Fruit fly (Drosophila melanogaster) whole organism, wandering third instar larva: ENCODE data around the gene CG11842.

Source experiments
- Abd-B ChIP-seq: fragments of >200 bp; optimal IDR thresholded peaks from 2 replicates; lab custom pipeline; 2017; ENCODE audit warnings: missing biosample characterization, missing genetic modification characterization
- CG9705 ChIP-seq: fragments of 200-800 bp; sonication (Bioruptor generic); optimal IDR thresholded peaks from 2 replicates; lab custom pipeline; 2018; ENCODE audit warnings: missing biosample characterization, mild to moderate bottlenecking, missing genetic modification characterization
- Hnf4 ChIP-seq: fragments of 200-800 bp; sonication (Bioruptor generic); optimal IDR thresholded peaks from 2 replicates; lab custom pipeline; 2016; ENCODE audit warnings: missing biosample characterization, mild to moderate bottlenecking, missing genetic modification characterization
- Hr78 ChIP-seq: fragments of >200 bp; optimal IDR thresholded peaks from 2 replicates; lab custom pipeline; 2017; ENCODE audit warnings: missing biosample characterization, missing genetic modification characterization
- N ChIP-seq: fragments of >200 bp; optimal IDR thresholded peaks from 2 replicates; lab custom pipeline; 2018; ENCODE audit warnings: missing biosample characterization, missing external identifiers, missing genetic modification characterization
- br ChIP-seq: fragments of 200-800 bp; sonication (Bioruptor generic); optimal IDR thresholded peaks from 2 replicates; lab custom pipeline; 2016; ENCODE audit warnings: missing biosample characterization, missing genetic modification characterization
- dmrt93B ChIP-seq: fragments of 200-800 bp; sonication (Bioruptor generic); optimal IDR thresholded peaks from 2 replicates; lab custom pipeline; 2018; ENCODE audit warnings: missing biosample characterization, mild to moderate bottlenecking, missing genetic modification characterization
- dsf ChIP-seq: sonication (Bioruptor generic); optimal IDR thresholded peaks from 2 replicates; lab custom pipeline; 2016; ENCODE audit warnings: missing biosample characterization, missing genetic modification characterization, borderline replicate concordance
- h ChIP-seq: fragments of 200-800 bp; sonication (Bioruptor generic); optimal IDR thresholded peaks from 3 replicates; lab custom pipeline; 2016; ENCODE audit warnings: missing biosample characterization, mild to moderate bottlenecking, missing genetic modification characterization
- psq ChIP-seq: fragments of 200-800 bp; sonication (Bioruptor generic); optimal IDR thresholded peaks from 3 replicates; lab custom pipeline; 2017; ENCODE audit warnings: missing biosample characterization, mild to moderate bottlenecking, missing genetic modification characterization, moderate library complexity
- rgr ChIP-seq: fragments of 200-800 bp; sonication (Bioruptor generic); optimal IDR thresholded peaks from 3 replicates; lab custom pipeline; 2016; ENCODE audit warnings: missing biosample characterization, mild to moderate bottlenecking, missing genetic modification characterization
- sv ChIP-seq: fragments of 200-800 bp; sonication (Bioruptor generic); optimal IDR thresholded peaks from 3 replicates; lab custom pipeline; 2016; ENCODE audit warnings: missing biosample characterization, missing genetic modification characterization
- usp ChIP-seq: fragments of >200 bp; optimal IDR thresholded peaks from 2 replicates; lab custom pipeline; 2017; ENCODE audit warnings: missing biosample characterization, missing genetic modification characterization

DNA sequence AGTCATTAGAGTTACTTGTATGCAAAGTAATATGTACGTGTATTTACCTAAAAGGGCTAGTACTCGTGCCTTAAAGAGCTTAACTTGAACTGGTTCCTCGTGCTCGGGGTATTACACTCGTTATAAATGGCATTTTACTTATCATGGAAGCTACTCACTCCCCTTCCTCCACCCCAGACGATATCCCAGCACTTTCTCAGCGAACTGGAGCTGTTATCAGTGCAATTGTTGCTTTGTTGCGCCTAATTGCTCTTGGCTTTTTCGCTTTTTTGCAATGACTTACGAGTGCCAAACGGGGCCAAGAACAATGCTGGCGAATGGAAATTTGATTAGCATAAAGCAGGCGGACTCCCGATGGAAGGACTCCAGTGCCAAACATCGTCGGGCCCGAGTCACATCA, 14.6 kb downstream of the CG11842 start:
- TF ChIP-seq dmrt93B (GFP tag; lab: Kevin White, UChicago): no peak
- TF ChIP-seq N: no peak
- TF ChIP-seq sv (GFP tag; lab: Kevin White, UChicago): no peak
- no peak for TF ChIP-seq psq (GFP tag; lab: Kevin White, UChicago)
- no peak for TF ChIP-seq Hr78
- TF ChIP-seq dsf (GFP tag; lab: Kevin White, UChicago): no peak
- peak; percentile 34 for TF ChIP-seq h (GFP tag; lab: Kevin White, UChicago)
- TF ChIP-seq br (GFP tag; lab: Kevin White, UChicago): no peak
- TF ChIP-seq rgr (GFP tag; lab: Kevin White, UChicago): no peak
- TF ChIP-seq Abd-B: no peak
- no peak for TF ChIP-seq CG9705 (GFP tag; lab: Kevin White, UChicago)
- no peak for TF ChIP-seq usp (GFP tag; lab: Kevin White, UChicago)
- no peak for TF ChIP-seq Hnf4 (GFP tag; lab: Kevin White, UChicago)
